Worm (Caenorhabditis elegans) whole organism, late embryonic: ENCODE measurements around the gene srr-3.

Source experiments
- dve-1 ChIP-seq: sonication (generic microtip); optimal IDR thresholded peaks from 2 replicates; lab custom pipeline; 2017; ENCODE audit warnings: antibody characterized with exemption, mild to moderate bottlenecking, missing genetic modification characterization, missing compliant biosample characterization
- fkh-10 ChIP-seq: fragments of 150-350 bp; optimal IDR thresholded peaks from 2 replicates; lab custom pipeline; 2014; ENCODE audit warnings: missing biosample characterization, missing genetic modification reagents, missing genetic modification characterization

DNA sequence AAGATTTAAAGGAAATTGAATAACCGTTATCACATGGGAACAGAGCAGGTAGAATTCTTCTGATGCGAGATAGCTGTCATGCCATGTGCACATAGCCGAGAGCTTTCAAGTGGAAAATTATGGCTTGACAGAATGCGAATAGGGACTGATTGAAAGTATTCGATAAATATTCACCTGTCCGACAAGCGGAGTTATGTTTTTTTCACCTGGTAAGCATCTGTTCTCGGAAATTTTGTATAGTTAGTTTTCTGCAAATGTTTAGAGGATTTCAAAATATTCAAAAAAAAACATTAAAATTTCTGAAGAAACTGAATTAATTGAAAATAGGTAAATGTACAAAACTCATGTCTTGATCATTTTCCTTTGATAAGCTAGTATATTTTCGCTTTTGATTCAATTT is 11.1 kb downstream of the srr-3 start, which contains the start of gene srh-136:
- TF ChIP-seq fkh-10 (no peak), dve-1 (no peak)
